Fruit fly (Drosophila melanogaster): ENCODE data around the gene tHMG2.

The tHMG2 gene

dm6 chr3R:22524344-22525072 is 31.8 kb downstream of the tHMG2 start (continued):
- TF ChIP-seq Trl (optimal IDR thresholded peaks at IDR 0.05), result no peak
- peak; percentile 62 for TF ChIP-seq Trl (GFP tag; optimal IDR thresholded peaks at IDR 0.05)
- TF ChIP-seq CG10431 (GFP tag; optimal IDR thresholded peaks at IDR 0.05), result peak; percentile 46
- no peak for TF ChIP-seq vnd (GFP tag; IDR thresholded peaks at IDR 0.05; ENCODE audit: partially characterized antibody)
- TF ChIP-seq her (GFP tag; optimal IDR thresholded peaks at IDR 0.05), result peak; percentile 53
- no peak for TF ChIP-seq CG42726 (GFP tag; IDR thresholded peaks at IDR 0.05; ENCODE audit: partially characterized antibody)
- TF ChIP-seq jumu (GFP tag; optimal IDR thresholded peaks at IDR 0.05), result peak; percentile 10
- TF ChIP-seq Ptx1 (GFP tag; IDR thresholded peaks at IDR 0.05), result no peak
- TF ChIP-seq cad (GFP tag; optimal IDR thresholded peaks at IDR 0.05), result no peak
- TF ChIP-seq Dll (GFP tag; IDR thresholded peaks at IDR 0.05; ENCODE audit: partially characterized antibody), result no peak
- TF ChIP-seq CG4404 (GFP tag; IDR thresholded peaks at IDR 0.05), result no peak
- peak; percentile 62 for TF ChIP-seq kah (GFP tag; optimal IDR thresholded peaks at IDR 0.05)
- no peak; the same call in 1 of the 2 replicates for TF ChIP-seq Oaz (GFP tag; IDR thresholded peaks at IDR 0.05)
- TF ChIP-seq CG7556 (GFP tag; optimal IDR thresholded peaks at IDR 0.05), result peak; percentile 55
- no peak for TF ChIP-seq CG6791 (GFP tag; IDR thresholded peaks at IDR 0.05; ENCODE audit: partially characterized antibody)
- TF ChIP-seq CG31388 (GFP tag; optimal IDR thresholded peaks at IDR 0.05), result no peak
- TF ChIP-seq odd (GFP tag; optimal IDR thresholded peaks at IDR 0.05), result peak; percentile 82
- TF ChIP-seq caup (GFP tag; optimal IDR thresholded peaks at IDR 0.05; ENCODE audit: severe bottlenecking), result peak; percentile 58
- TF ChIP-seq sc (optimal IDR thresholded peaks at IDR 0.05), result no peak
- TF ChIP-seq sc (GFP tag; optimal IDR thresholded peaks at IDR 0.05), result peak; percentile 47
- TF ChIP-seq D (optimal IDR thresholded peaks at IDR 0.05), result no peak
- TF ChIP-seq D (GFP tag; optimal IDR thresholded peaks at IDR 0.05), result peak; percentile 51
- peak; percentile 39 for TF ChIP-seq CG2116 (GFP tag; optimal IDR thresholded peaks at IDR 0.05)
- peak; percentile 50 for TF ChIP-seq gsb-n (tag; optimal IDR thresholded peaks at IDR 0.05)
- TF ChIP-seq ems (GFP tag; optimal IDR thresholded peaks at IDR 0.05), result peak; percentile 10
- no peak for TF ChIP-seq toy (GFP tag; IDR thresholded peaks at IDR 0.05)
- no peak for TF ChIP-seq BEAF-32 (GFP tag; optimal IDR thresholded peaks at IDR 0.05)
- TF ChIP-seq Sry-δ (GFP tag; optimal IDR thresholded peaks at IDR 0.05), result peak; percentile 9
- no peak for TF ChIP-seq bcd (GFP tag; optimal IDR thresholded peaks at IDR 0.05)
- peak; percentile 53 for TF ChIP-seq CG6765 (GFP tag; optimal IDR thresholded peaks at IDR 0.05)
- peak; percentile 91 for TF ChIP-seq Asciz (GFP tag; optimal IDR thresholded peaks at IDR 0.05)
- no peak for TF ChIP-seq dan (GFP tag; IDR thresholded peaks at IDR 0.05)
- peak; percentile 25 for TF ChIP-seq NC2α (GFP tag; optimal IDR thresholded peaks at IDR 0.05)
- TF ChIP-seq CG3838 (GFP tag; optimal IDR thresholded peaks at IDR 0.05), result peak; percentile 32
- no peak for TF ChIP-seq CG3995 (GFP tag; optimal IDR thresholded peaks at IDR 0.05)
- TF ChIP-seq mirr (GFP tag; optimal IDR thresholded peaks at IDR 0.05), result peak; percentile 46
- TF ChIP-seq CG10654 (GFP tag; optimal IDR thresholded peaks at IDR 0.05), result peak; percentile 35
- no peak for TF ChIP-seq CG15073 (GFP tag; optimal IDR thresholded peaks at IDR 0.05)
- no peak for TF ChIP-seq Scr (GFP tag; IDR thresholded peaks at IDR 0.05; ENCODE audit: partially characterized antibody)
- peak; percentile 60 for TF ChIP-seq CG8089 (GFP tag; optimal IDR thresholded peaks at IDR 0.05)
- TF ChIP-seq dysf (GFP tag; IDR thresholded peaks at IDR 0.05), result no peak
- no peak for TF ChIP-seq CG10565 (GFP tag; optimal IDR thresholded peaks at IDR 0.05)
- TF ChIP-seq D19A (tag; optimal IDR thresholded peaks at IDR 0.05), result peak; percentile 2
- no peak for TF ChIP-seq croc (GFP tag; conservative IDR thresholded peaks at IDR 0.05)
- no peak for TF ChIP-seq unc-4 (GFP tag; IDR thresholded peaks at IDR 0.05; ENCODE audit: partially characterized antibody)
- TF ChIP-seq CG18599 (GFP tag; optimal IDR thresholded peaks at IDR 0.05), result peak; percentile 43
- peak; percentile 29 for TF ChIP-seq slbo (GFP tag; IDR thresholded peaks at IDR 0.05)
- TF ChIP-seq fru (optimal IDR thresholded peaks at IDR 0.05), result no peak
- TF ChIP-seq sug (tag; optimal IDR thresholded peaks at IDR 0.05), result peak; percentile 65
- TF ChIP-seq CG3163 (GFP tag; optimal IDR thresholded peaks at IDR 0.05), result peak; percentile 4
- 0 out of 2 replicates have a peak, but pooled peaks have one; percentile 17 for TF ChIP-seq H2.0 (GFP tag; IDR thresholded peaks at IDR 0.05)
